Worm (Caenorhabditis elegans) whole organism, L4 larva: ENCODE measurements around the gene srw-35.
A peak's percentile ranks its signal among the peaks of the same experiment; 100 is the strongest.

Experiments
- F10B5.3 ChIP-seq: sonication (generic microtip); optimal IDR thresholded peaks from 2 replicates; lab custom pipeline; 2016; ENCODE audit warnings: mild to moderate bottlenecking, missing genetic modification characterization, missing compliant biosample characterization
- Y5F2A.4 ChIP-seq: fragments of 200-800 bp; sonication (Bioruptor generic); optimal IDR thresholded peaks from 2 replicates; lab custom pipeline; 2018; ENCODE audit warnings: mild to moderate bottlenecking, missing genetic modification characterization, missing compliant biosample characterization
- aha-1 ChIP-seq: fragments of 150-350 bp; peaks from one replicate; lab custom pipeline; 2014; ENCODE audit warnings: missing biosample characterization, missing genetic modification characterization
- arid-1 ChIP-seq: fragments of 200-800 bp; sonication (Bioruptor generic); conservative IDR thresholded peaks from 2 replicates; pipeline ENCODE4 v1.3.6; 2022; ENCODE audit warnings: missing genetic modification reagents, missing genetic modification characterization, missing compliant biosample characterization
- ceh-20 ChIP-seq: fragments of 200-800 bp; sonication (Bioruptor generic); IDR thresholded peaks from 2 replicates; pipeline ENCODE4 v1.3.6; 2022; ENCODE audit warnings: missing genetic modification reagents, missing genetic modification characterization, missing compliant biosample characterization
- ceh-82 ChIP-seq: sonication (generic microtip); optimal IDR thresholded peaks from 2 replicates; lab custom pipeline; 2017; ENCODE audit warnings: missing biosample characterization, missing genetic modification characterization
- cey-2 ChIP-seq: sonication (generic microtip); optimal IDR thresholded peaks from 3 replicates; lab custom pipeline; 2017; ENCODE audit warnings: missing genetic modification characterization, mild to moderate bottlenecking, missing compliant biosample characterization, antibody characterized with exemption, borderline replicate concordance; ENCODE audit not compliant: insufficient read depth
- ctbp-1 ChIP-seq: fragments of 200-800 bp; sonication (Bioruptor generic); IDR thresholded peaks from 2 replicates; pipeline ENCODE4 v1.3.6; 2022; ENCODE audit warnings: missing genetic modification reagents, missing genetic modification characterization, missing compliant biosample characterization
- daf-19 ChIP-seq: fragments of 200-800 bp; sonication (Bioruptor generic); conservative IDR thresholded peaks from 2 replicates; pipeline ENCODE4 v1.3.6; 2022; ENCODE audit warnings: missing genetic modification characterization, missing compliant biosample characterization
- dmd-8 ChIP-seq: fragments of 200-800 bp; sonication (Bioruptor generic); IDR thresholded peaks from 2 replicates; pipeline ENCODE4 v1.3.6; 2022; ENCODE audit warnings: missing genetic modification characterization, missing compliant biosample characterization
- gei-8 ChIP-seq: fragments of 200-800 bp; sonication (Bioruptor generic); optimal IDR thresholded peaks from 2 replicates; lab custom pipeline; 2018; ENCODE audit warnings: mild to moderate bottlenecking, missing genetic modification characterization, missing compliant biosample characterization
- jun-1 ChIP-seq: fragments of 150-350 bp; optimal IDR thresholded peaks from 2 replicates; lab custom pipeline; 2014; ENCODE audit warnings: missing biosample characterization, missing genetic modification reagents, missing genetic modification characterization
- lin-38 ChIP-seq: fragments of 200-800 bp; sonication (Bioruptor generic); IDR thresholded peaks from 2 replicates; pipeline ENCODE4 v1.3.6; 2022; ENCODE audit warnings: missing genetic modification reagents, missing genetic modification characterization, missing compliant biosample characterization
- lir-3 ChIP-seq: sonication (generic microtip); optimal IDR thresholded peaks from 2 replicates; lab custom pipeline; 2016; ENCODE audit warnings: mild to moderate bottlenecking, missing genetic modification characterization, missing compliant biosample characterization
- mep-1 ChIP-seq: fragments of 150-350 bp; sonication (generic microtip); optimal IDR thresholded peaks from 3 replicates; lab custom pipeline; 2014; ENCODE audit warnings: missing biosample characterization, missing genetic modification characterization
- mes-2 ChIP-seq: sonication (generic microtip); optimal IDR thresholded peaks from 2 replicates; lab custom pipeline; 2016; ENCODE audit warnings: missing genotype, mild to moderate bottlenecking, missing genetic modification characterization, missing compliant biosample characterization; ENCODE audit not compliant: poor library complexity, severe bottlenecking
- nhr-10 ChIP-seq: fragments of 150-350 bp; optimal IDR thresholded peaks from 2 replicates; lab custom pipeline; 2014; ENCODE audit warnings: missing biosample characterization, missing genetic modification characterization
- nhr-11 ChIP-seq: fragments of 150-350 bp; optimal IDR thresholded peaks from 2 replicates; lab custom pipeline; 2014; ENCODE audit warnings: missing biosample characterization, missing genetic modification characterization
- nhr-28 ChIP-seq: fragments of 150-350 bp; optimal IDR thresholded peaks from 2 replicates; lab custom pipeline; 2014; ENCODE audit warnings: missing biosample characterization, missing genetic modification characterization
- nhr-48 ChIP-seq: sonication (generic microtip); optimal IDR thresholded peaks from 2 replicates; lab custom pipeline; 2016; ENCODE audit warnings: mild to moderate bottlenecking, missing genetic modification characterization, missing compliant biosample characterization
- nhr-6 ChIP-seq: fragments of 150-350 bp; optimal IDR thresholded peaks from 2 replicates; lab custom pipeline; 2014; ENCODE audit warnings: missing biosample characterization, missing genetic modification characterization
- nhr-76 ChIP-seq: fragments of 150-350 bp; optimal IDR thresholded peaks from 2 replicates; lab custom pipeline; 2014; ENCODE audit warnings: missing biosample characterization, missing genetic modification characterization
- pha-4 ChIP-seq, 2 experiments: fragments of 150-350 bp in 1 of 2; fragments of 200-800 bp in 1 of 2; sonication (Bioruptor generic) in 1 of 2; IDR thresholded peaks in 1 of 2; optimal IDR thresholded peaks in 1 of 2; 2 replicates each; pipeline versions ENCODE4 v1.3.6 to Lab custom; 2014 to 2022; ENCODE audit warnings: missing genetic modification characterization in 2 of 2, missing genetic modification reagents in 2 of 2, missing biosample characterization in 1 of 2, missing compliant biosample characterization in 1 of 2
- pqm-1 ChIP-seq: sonication (generic microtip); optimal IDR thresholded peaks from 2 replicates; lab custom pipeline; 2017; ENCODE audit warnings: missing biosample characterization, missing genetic modification characterization
- saeg-2 ChIP-seq: fragments of 200-800 bp; sonication (Bioruptor generic); IDR thresholded peaks from 2 replicates; pipeline ENCODE4 v1.3.6; 2022; ENCODE audit warnings: missing genetic modification reagents, missing genetic modification characterization, missing compliant biosample characterization
- set-16 ChIP-seq: fragments of 200-800 bp; sonication (Bioruptor generic); IDR thresholded peaks from 2 replicates; pipeline ENCODE4 v1.3.6; 2022; ENCODE audit warnings: missing genetic modification reagents, missing genetic modification characterization, missing compliant biosample characterization
- spr-1 ChIP-seq: sonication (generic microtip); optimal IDR thresholded peaks from 2 replicates; lab custom pipeline; 2016; ENCODE audit warnings: mild to moderate bottlenecking, missing genetic modification characterization, missing compliant biosample characterization
- unc-130 ChIP-seq: sonication (generic microtip); optimal IDR thresholded peaks from 2 replicates; lab custom pipeline; 2016; ENCODE audit warnings: missing genetic modification reagents, missing genetic modification characterization, missing compliant biosample characterization
- unc-62 ChIP-seq, 3 experiments: fragments of 150-350 bp in 1 of 3; sonication (generic microtip); optimal IDR thresholded peaks in 2 of 3; peaks in 1 of 3; 1 replicate in 1 of 3; 2 replicates in 2 of 3; lab custom pipeline; 2014 to 2017; ENCODE audit warnings: missing biosample characterization in 3 of 3, missing genetic modification characterization in 3 of 3, missing genetic modification reagents in 3 of 3, missing genotype in 1 of 3
- zag-1 ChIP-seq: fragments of 150-350 bp; optimal IDR thresholded peaks from 2 replicates; lab custom pipeline; 2014; ENCODE audit warnings: missing biosample characterization, missing genetic modification characterization
- zfp-2 ChIP-seq: sonication (generic microtip); optimal IDR thresholded peaks from 2 replicates; lab custom pipeline; 2016; ENCODE audit warnings: mild to moderate bottlenecking, missing genetic modification characterization, missing compliant biosample characterization
- zip-11 ChIP-seq: fragments of 200-800 bp; sonication (Bioruptor generic); IDR thresholded peaks from 2 replicates; pipeline ENCODE4 v1.3.6; 2022; ENCODE audit warnings: missing genetic modification characterization, missing compliant biosample characterization
- ztf-7 ChIP-seq: fragments of 150-350 bp; optimal IDR thresholded peaks from 2 replicates; lab custom pipeline; 2014; ENCODE audit warnings: missing biosample characterization, missing genetic modification characterization

srw-35 gene

ce11 chrV:16433471-16433870 lies 38.8 kb upstream of the srw-35 start, which contains the start of gene clec-234:
clec-234 (minus strand) TSS chrV:16433571.
- no peak for TF ChIP-seq mep-1 (tag; lab: Kevin White, UChicago)
- no peak for TF ChIP-seq lir-3 (tag; lab: Kevin White, UChicago)

- no peak for TF ChIP-seq F10B5.3 (tag; lab: Kevin White, UChicago)
- TF ChIP-seq aha-1 (tag; lab: Kevin White, UChicago) = peak; percentile 82
- TF ChIP-seq, all 104 proteins: peak for 1
These were observed 36.8 kb upstream of the srw-35 start, which contains the start of the genes F26D2.13 and F26D2.14 for ce11 chrV:16435510-16435909. F26D2.13 (minus strand) TSS chrV:16435610. F26D2.14 (plus strand) TSS chrV:16435855.

ce11 chrV:16437546-16437945 lies 34.8 kb upstream of the srw-35 start, which contains the start of gene F26D2.15:
F26D2.15 (plus strand) TSS chrV:16437846.
- no peak for TF ChIP-seq jun-1 (tag; lab: Kevin White, UChicago)
- TF ChIP-seq unc-62 (GFP tag; optimal IDR thresholded peaks at IDR 0.05 in 1 of 2; lab: Kevin White, UChicago) = peak in 1 of 2 experiments; percentile 72
- no peak for TF ChIP-seq unc-62 (tag; optimal IDR thresholded peaks at IDR 0.05; lab: Kevin White, UChicago)
- TF ChIP-seq nhr-10 (tag; lab: Kevin White, UChicago) = no peak

ce11 chrV:16443626-16444025 lies 28.7 kb upstream of the srw-35 start, which contains the start of gene srh-141:
srh-141 (plus strand) TSS chrV:16443926.
- no peak for TF ChIP-seq cey-2
- TF ChIP-seq zag-1 (tag; lab: Kevin White, UChicago) = no peak
- TF ChIP-seq mes-2 = no peak
- TF ChIP-seq unc-62 (GFP tag; optimal IDR thresholded peaks at IDR 0.05 in 1 of 2; lab: Kevin White, UChicago) = peak in 1 of 2 experiments; percentile 60
- TF ChIP-seq unc-62 (tag; optimal IDR thresholded peaks at IDR 0.05; lab: Kevin White, UChicago) = no peak

ce11 chrV:16445676-16446075 lies 26.6 kb upstream of the srw-35 start, which contains the start of gene T08G3.6:
T08G3.6 (plus strand) TSS chrV:16445976.
- TF ChIP-seq ctbp-1 (GFP tag; lab: Robert Waterston, UW) = no peak
- no peak for TF ChIP-seq ztf-7 (tag; lab: Kevin White, UChicago)
- TF ChIP-seq ceh-20 (GFP tag; lab: Robert Waterston, UW) = no peak
- no peak for TF ChIP-seq nhr-48 (tag; lab: Kevin White, UChicago)
- TF ChIP-seq, all 104 proteins: peak for 0

ce11 chrV:16446191-16446590 lies 26.1 kb upstream of the srw-35 start:
- TF ChIP-seq nhr-11 (no peak), dmd-8 (GFP tag; lab: Robert Waterston, UW) (no peak), nhr-76 (tag; lab: Kevin White, UChicago) (no peak), set-16 (GFP tag; lab: Robert Waterston, UW) (no peak), lin-38 (GFP tag; lab: Robert Waterston, UW) (no peak), daf-19 (no peak), nhr-28 (tag; lab: Kevin White, UChicago) (no peak), pqm-1 (tag; lab: Kevin White, UChicago) (no peak), gei-8 (GFP tag; lab: Kevin White, UChicago) (no peak), nhr-6 (no peak), F10B5.3 (tag; lab: Kevin White, UChicago) (no peak), Y5F2A.4 (no peak), spr-1 (tag; lab: Kevin White, UChicago) (no peak), saeg-2 (GFP tag; lab: Robert Waterston, UW) (no peak), unc-130 (no peak)

ce11 chrV:16447735-16448134 lies 24.6 kb upstream of the srw-35 start, which contains the start of gene T08G3.13:
T08G3.13 (plus strand) TSS chrV:16448035.
- TF ChIP-seq ceh-82 (tag; lab: Kevin White, UChicago) = no peak
- no peak for TF ChIP-seq Y5F2A.4
- no peak for TF ChIP-seq zfp-2 (tag; lab: Kevin White, UChicago)
- TF ChIP-seq arid-1 (GFP tag; lab: Robert Waterston, UW) = no peak
- no peak for TF ChIP-seq zip-11
- no peak for TF ChIP-seq pha-4 (GFP tag; IDR thresholded peaks at IDR 0.05; lab: Robert Waterston, UW)
- no peak for TF ChIP-seq pha-4 (tag; optimal IDR thresholded peaks at IDR 0.05; lab: Kevin White, UChicago)
- TF ChIP-seq nhr-11 = no peak
